Worm (Caenorhabditis elegans): ENCODE measurements around the gene Y67D8C.6.

ce11 chrIV:3046889-3047288 lies 16.3 kb downstream of the Y67D8C.6 start:
- TF ChIP-seq nhr-237 (tag; optimal IDR thresholded peaks at IDR 0.05) (no peak), sptf-1 (tag; optimal IDR thresholded peaks at IDR 0.05) (no peak), efl-3 (GFP tag; optimal IDR thresholded peaks at IDR 0.05) (no peak), aha-1 (tag; optimal IDR thresholded peaks at IDR 0.05) (no peak), ama-1 (optimal IDR thresholded peaks at IDR 0.05) (no peak), blmp-1 (tag; optimal IDR thresholded peaks at IDR 0.05) (no peak), fkh-10 (GFP tag; optimal IDR thresholded peaks at IDR 0.05) (no peak), lsy-2 (tag; optimal IDR thresholded peaks at IDR 0.05) (no peak), nhr-71 (tag; optimal IDR thresholded peaks at IDR 0.05) (no peak), mep-1 (tag; optimal IDR thresholded peaks at IDR 0.05) (no peak), dpl-1 (GFP tag; optimal IDR thresholded peaks at IDR 0.05) (no peak), nhr-28 (tag; optimal IDR thresholded peaks at IDR 0.05) (no peak)
